Fruit fly (Drosophila melanogaster) whole organism, wandering third instar larva: ENCODE measurements around the gene CG6118.
A peak's percentile ranks its signal among the peaks of the same experiment; 100 is the strongest.

Experiments used
- CG32264 ChIP-seq: fragments of 200-800 bp; sonication (Bioruptor generic); optimal IDR thresholded peaks from 2 replicates; lab custom pipeline; 2016; ENCODE audit warnings: missing biosample characterization, missing genetic modification characterization
- CG9705 ChIP-seq: fragments of 200-800 bp; sonication (Bioruptor generic); optimal IDR thresholded peaks from 2 replicates; lab custom pipeline; 2018; ENCODE audit warnings: missing biosample characterization, mild to moderate bottlenecking, missing genetic modification characterization
- Dfd ChIP-seq: fragments of >200 bp; optimal IDR thresholded peaks from 2 replicates; lab custom pipeline; 2017; ENCODE audit warnings: missing biosample characterization, missing genetic modification characterization
- Dif ChIP-seq: fragments of 200-275, 200-300 bp; sonication (Bioruptor generic); optimal IDR thresholded peaks from 2 replicates; lab custom pipeline; 2018; ENCODE audit warnings: missing biosample characterization, missing genetic modification characterization; ENCODE audit not compliant: partially characterized antibody
- Hnf4 ChIP-seq: fragments of 200-800 bp; sonication (Bioruptor generic); optimal IDR thresholded peaks from 2 replicates; lab custom pipeline; 2016; ENCODE audit warnings: missing biosample characterization, mild to moderate bottlenecking, missing genetic modification characterization
- Hr78 ChIP-seq: fragments of >200 bp; optimal IDR thresholded peaks from 2 replicates; lab custom pipeline; 2017; ENCODE audit warnings: missing biosample characterization, missing genetic modification characterization
- Jra ChIP-seq: sonication (Bioruptor generic); optimal IDR thresholded peaks from 2 replicates; lab custom pipeline; 2016; ENCODE audit warnings: missing biosample characterization, missing genetic modification characterization
- Mio ChIP-seq: sonication (Bioruptor generic); optimal IDR thresholded peaks from 2 replicates; lab custom pipeline; 2016; ENCODE audit warnings: missing biosample characterization, missing genetic modification characterization
- OdsH ChIP-seq: fragments of 200-800 bp; sonication (Bioruptor generic); optimal IDR thresholded peaks from 2 replicates; lab custom pipeline; 2016; ENCODE audit warnings: missing biosample characterization, mild to moderate bottlenecking, missing genetic modification characterization
- Rel ChIP-seq, 2 experiments: fragments of 200-800 bp; sonication (Bioruptor generic) in 1 of 2; optimal IDR thresholded peaks; 2 replicates in 1 of 2; 3 replicates in 1 of 2; lab custom pipeline; 2016 to 2019; ENCODE audit warnings: mild to moderate bottlenecking in 2 of 2, missing biosample characterization in 2 of 2, missing genetic modification characterization in 2 of 2, moderate library complexity in 1 of 2
- Sp1 ChIP-seq: fragments of 200-800 bp; sonication (Bioruptor generic); optimal IDR thresholded peaks from 3 replicates; lab custom pipeline; 2019; ENCODE audit warnings: missing biosample characterization, mild to moderate bottlenecking, missing genetic modification characterization, moderate library complexity
- Vsx2 ChIP-seq: fragments of 200-300, 225-300 bp; sonication (Bioruptor generic); optimal IDR thresholded peaks from 2 replicates; lab custom pipeline; 2018; ENCODE audit warnings: missing biosample characterization, missing genetic modification characterization; ENCODE audit not compliant: partially characterized antibody
- br ChIP-seq: fragments of 200-800 bp; sonication (Bioruptor generic); optimal IDR thresholded peaks from 2 replicates; lab custom pipeline; 2016; ENCODE audit warnings: missing biosample characterization, missing genetic modification characterization
- brk ChIP-seq: fragments of 200-800 bp; sonication (Bioruptor generic); optimal IDR thresholded peaks from 2 replicates; lab custom pipeline; 2016; ENCODE audit warnings: missing biosample characterization, mild to moderate bottlenecking, missing genetic modification characterization
- dl ChIP-seq, 2 experiments: fragments of 175-275, 200-275 bp in 1 of 2; fragments of 200-275 bp in 1 of 2; sonication (Bioruptor generic); optimal IDR thresholded peaks; lab custom pipeline; 2018; ENCODE audit warnings: mild to moderate bottlenecking in 2 of 2, missing biosample characterization in 2 of 2, missing genetic modification characterization in 2 of 2, moderate library complexity in 2 of 2; ENCODE audit not compliant: partially characterized antibody in 2 of 2, insufficient read depth in 1 of 2
- dmrt93B ChIP-seq: fragments of 200-800 bp; sonication (Bioruptor generic); optimal IDR thresholded peaks from 2 replicates; lab custom pipeline; 2018; ENCODE audit warnings: missing biosample characterization, mild to moderate bottlenecking, missing genetic modification characterization
- dsf ChIP-seq: sonication (Bioruptor generic); optimal IDR thresholded peaks from 2 replicates; lab custom pipeline; 2016; ENCODE audit warnings: missing biosample characterization, missing genetic modification characterization, borderline replicate concordance
- ey ChIP-seq: fragments of 200-800 bp; sonication (Bioruptor generic); optimal IDR thresholded peaks from 2 replicates; lab custom pipeline; 2016; ENCODE audit warnings: missing biosample characterization, missing genetic modification characterization
- foxo ChIP-seq, 2 experiments: fragments of 200-800 bp; sonication (Bioruptor generic); optimal IDR thresholded peaks; 2 replicates in 1 of 2; 3 replicates in 1 of 2; lab custom pipeline; 2016 to 2017; ENCODE audit warnings: missing biosample characterization in 2 of 2, missing genetic modification characterization in 2 of 2
- fru ChIP-seq: fragments of 200-800 bp; sonication (Bioruptor generic); optimal IDR thresholded peaks from 3 replicates; lab custom pipeline; 2016; ENCODE audit warnings: missing biosample characterization, mild to moderate bottlenecking, missing genetic modification characterization
- h ChIP-seq: fragments of 200-800 bp; sonication (Bioruptor generic); optimal IDR thresholded peaks from 3 replicates; lab custom pipeline; 2016; ENCODE audit warnings: missing biosample characterization, mild to moderate bottlenecking, missing genetic modification characterization
- lola ChIP-seq: fragments of >200 bp; optimal IDR thresholded peaks from 2 replicates; lab custom pipeline; 2017; ENCODE audit warnings: missing biosample characterization, missing genetic modification characterization
- pan ChIP-seq: fragments of >200 bp; optimal IDR thresholded peaks from 2 replicates; lab custom pipeline; 2017
- sv ChIP-seq: fragments of 200-800 bp; sonication (Bioruptor generic); optimal IDR thresholded peaks from 3 replicates; lab custom pipeline; 2016; ENCODE audit warnings: missing biosample characterization, missing genetic modification characterization
- tai ChIP-seq: sonication (Bioruptor generic); optimal IDR thresholded peaks from 2 replicates; lab custom pipeline; 2016; ENCODE audit warnings: missing biosample characterization, missing genetic modification characterization
- woc ChIP-seq: sonication (Bioruptor generic); optimal IDR thresholded peaks from 2 replicates; lab custom pipeline; 2016; ENCODE audit warnings: missing biosample characterization, mild to moderate bottlenecking, missing genetic modification characterization

CG6118 gene

dm6 chr3R:15418824-15419530 lies 15.6 kb downstream of the CG6118 start (continued):
- TF ChIP-seq Sp1 (GFP tag; lab: Kevin White, UChicago) (peak; percentile 67), tai (GFP tag; lab: Kevin White, UChicago) (no peak), dsf (GFP tag; lab: Kevin White, UChicago) (no peak), Hnf4 (no peak), woc (peak; percentile 35), lola (no peak), ey (GFP tag; lab: Kevin White, UChicago) (peak; percentile 18), h (peak; percentile 8), Jra (GFP tag; lab: Kevin White, UChicago) (no peak), Rel (GFP tag; optimal IDR thresholded peaks at IDR 0.05; lab: Kevin White, UChicago) (no peak), Rel (tag; optimal IDR thresholded peaks at IDR 0.05; lab: Kevin White, UChicago) (no peak), OdsH (GFP tag; lab: Kevin White, UChicago) (peak; percentile 42), pan (no peak), CG32264 (GFP tag; lab: Kevin White, UChicago) (no peak)
- TF ChIP-seq, all 38 proteins: peak for 12

- TF ChIP-seq Sp1 (GFP tag; lab: Kevin White, UChicago) (no peak), CG9705 (no peak), dl (GFP tag; optimal IDR thresholded peaks at IDR 0.05; lab: Kevin White, UChicago; ENCODE audit: insufficient read depth in 1 of 2, partially characterized antibody in 2 of 2) (no peak), Dfd (GFP tag; lab: Kevin White, UChicago) (peak; percentile 69), foxo (GFP tag; optimal IDR thresholded peaks at IDR 0.05; lab: Kevin White, UChicago) (no peak), pan (no peak), fru (GFP tag; lab: Kevin White, UChicago) (peak; percentile 49), brk (no peak), Dif (no peak), Vsx2 (GFP tag; lab: Kevin White, UChicago) (no peak), sv (GFP tag; lab: Kevin White, UChicago) (no peak), ey (GFP tag; lab: Kevin White, UChicago) (no peak), dmrt93B (GFP tag; lab: Kevin White, UChicago) (no peak), tai (GFP tag; lab: Kevin White, UChicago) (no peak), br (GFP tag; lab: Kevin White, UChicago) (no peak), Hr78 (GFP tag; lab: Kevin White, UChicago) (no peak)
These were observed 16.5 kb downstream of the CG6118 start for dm6 chr3R:15417761-15418754.

dm6 chr3R:15414936-15415601 lies 19.5 kb downstream of the CG6118 start:
- TF ChIP-seq Sp1 (GFP tag; lab: Kevin White, UChicago) (no peak), Dfd (GFP tag; lab: Kevin White, UChicago) (peak; percentile 81), Mio (no peak)
- TF ChIP-seq, all 38 proteins: peak for 1

dm6 chr3R:15410689-15411587 lies 23.6 kb downstream of the CG6118 start:
- TF ChIP-seq woc (no peak), Jra (GFP tag; lab: Kevin White, UChicago) (peak; percentile 30)
